Fruit fly (Drosophila melanogaster): ENCODE results near the gene lawc.
A peak's percentile ranks its signal among the peaks of the same experiment; 100 is the strongest.

DNA sequence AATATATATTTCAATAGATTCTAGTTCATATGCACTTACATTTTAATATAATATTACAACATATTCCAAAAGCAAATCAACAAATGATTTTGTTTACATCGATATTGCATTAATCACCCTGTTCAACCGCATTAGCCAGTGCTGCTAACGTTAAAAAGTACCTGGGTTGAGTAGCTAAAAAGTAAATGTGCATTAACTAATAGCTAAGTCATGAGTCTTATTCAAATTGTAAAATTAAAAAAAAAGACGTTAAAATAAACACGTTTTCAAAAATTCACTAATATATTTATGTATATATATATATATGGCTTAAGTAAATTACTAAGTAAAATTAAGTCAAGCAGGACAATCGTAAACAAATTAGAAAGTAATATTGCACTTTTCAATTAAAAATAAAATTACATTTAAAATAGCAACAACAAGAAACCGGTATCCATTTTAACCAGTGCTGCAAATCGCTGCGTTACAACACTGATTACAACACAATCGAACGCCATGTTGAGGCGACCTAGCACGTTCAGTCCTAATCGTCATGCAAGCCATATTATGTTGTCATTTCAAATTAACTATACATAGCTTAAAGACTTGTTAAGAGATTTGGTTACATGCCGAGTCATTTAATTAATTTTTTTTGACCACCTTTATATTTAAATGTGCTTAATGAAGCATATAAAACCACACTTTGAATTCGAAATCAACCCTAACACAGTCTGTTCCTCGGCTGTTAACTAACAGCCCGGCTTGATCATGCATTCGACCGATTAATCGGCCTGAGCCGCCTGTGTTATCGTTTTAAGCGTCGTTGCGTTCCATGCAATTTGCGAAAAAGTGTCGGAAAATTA lies 13.1 kb downstream of the lawc start, which contains the start of gene CG10555:
- peak; percentile 95 for TF ChIP-seq sv (GFP tag; optimal IDR thresholded peaks at IDR 0.05)
- no peak for TF ChIP-seq Rel (GFP tag; optimal IDR thresholded peaks at IDR 0.05)
- peak; percentile 25 for TF ChIP-seq Rel (tag; optimal IDR thresholded peaks at IDR 0.05)
- TF ChIP-seq brk (GFP tag; optimal IDR thresholded peaks at IDR 0.05): peak; percentile 45

Measured in whole organism, wandering third instar larva.